Worm (Caenorhabditis elegans): ENCODE measurements around the gene mtrr-1.

DNA sequence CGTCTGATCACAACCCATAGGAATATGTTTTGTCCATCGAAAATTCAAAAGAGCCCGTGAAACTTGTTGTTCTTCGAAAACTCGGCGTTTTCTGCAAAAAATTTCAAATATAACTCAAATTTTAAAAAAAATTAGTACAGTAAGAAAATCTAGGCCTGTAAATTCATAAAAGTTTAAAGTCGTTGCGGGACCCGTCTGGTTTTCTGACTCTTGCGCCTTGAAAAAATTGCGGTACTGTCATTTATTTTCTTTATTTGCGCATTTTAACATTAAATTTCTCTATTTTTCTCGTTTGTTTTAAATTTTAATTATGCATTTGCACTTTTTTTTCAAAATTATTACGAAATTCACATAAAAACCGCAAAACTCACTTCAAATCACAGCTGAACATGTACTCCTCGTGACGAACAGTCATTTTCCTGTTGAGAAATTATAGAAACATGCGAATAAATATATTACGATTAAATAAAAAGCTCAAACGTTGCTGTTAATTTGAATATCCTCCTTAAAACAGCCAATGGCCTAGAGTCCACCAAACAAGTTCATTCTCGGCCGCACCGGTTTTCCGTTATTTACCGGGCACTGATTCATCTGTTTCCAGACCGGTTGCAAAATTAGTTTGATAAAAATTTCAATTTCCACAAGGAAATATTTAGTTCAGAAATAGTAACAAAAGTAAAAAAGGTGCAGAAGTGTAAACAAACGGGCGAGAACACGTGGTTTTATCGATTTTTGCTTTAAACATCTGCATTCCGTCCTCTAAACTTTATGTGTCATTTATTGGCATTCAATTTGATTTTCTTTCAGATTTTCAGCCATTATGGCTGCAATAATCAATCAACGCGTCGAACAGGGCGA lies 33.5 kb downstream of the mtrr-1 start, which contains the start of the genes csa-1 and wdfy-2:
- TF ChIP-seq nhr-11 (tag; optimal IDR thresholded peaks at IDR 0.05) (no peak), ztf-11 (tag; optimal IDR thresholded peaks at IDR 0.05) (no peak), alr-1 (tag; optimal IDR thresholded peaks at IDR 0.05; ENCODE audit: borderline replicate concordance) (no peak)

All from whole organism, L1 larva.